Worm (Caenorhabditis elegans) whole organism, early embryonic: Measurements from ENCODE around the gene str-136.

ENCODE experiments used
- B0310.2 ChIP-seq: sonication (generic microtip); optimal IDR thresholded peaks from 2 replicates; lab custom pipeline; 2016; ENCODE audit warnings: mild to moderate bottlenecking, missing genetic modification characterization, missing compliant biosample characterization
- F13C5.2 ChIP-seq: sonication (generic microtip); optimal IDR thresholded peaks from 2 replicates; lab custom pipeline; 2017; ENCODE audit warnings: mild to moderate bottlenecking, missing genetic modification characterization, inconsistent platforms, missing compliant biosample characterization
- aly-1 ChIP-seq: sonication (generic microtip); optimal IDR thresholded peaks from 2 replicates; lab custom pipeline; 2016; ENCODE audit warnings: missing genetic modification characterization, missing compliant biosample characterization
- ama-1 ChIP-seq: fragments of 150-350 bp; optimal IDR thresholded peaks from 2 replicates; lab custom pipeline; 2014
- ceh-13 ChIP-seq: fragments of 200-800 bp; sonication (Bioruptor generic); optimal IDR thresholded peaks from 2 replicates; lab custom pipeline; 2018; ENCODE audit warnings: mild to moderate bottlenecking, missing genetic modification characterization, missing compliant biosample characterization
- ceh-36 ChIP-seq: sonication (generic microtip); optimal IDR thresholded peaks from 2 replicates; lab custom pipeline; 2016; ENCODE audit warnings: missing genetic modification characterization, inconsistent platforms, missing compliant biosample characterization
- ets-7 ChIP-seq: sonication (generic microtip); optimal IDR thresholded peaks from 2 replicates; lab custom pipeline; 2016; ENCODE audit warnings: missing genotype, missing genetic modification characterization, missing compliant biosample characterization
- flt-1 ChIP-seq: fragments of 200-800 bp; sonication (Bioruptor generic); IDR thresholded peaks from 2 replicates; pipeline ENCODE4 v1.3.6; 2022; ENCODE audit warnings: missing genetic modification characterization, missing compliant biosample characterization
- hmbx-1 ChIP-seq: sonication (generic microtip); optimal IDR thresholded peaks from 2 replicates; lab custom pipeline; 2016; ENCODE audit warnings: mild to moderate bottlenecking, missing genetic modification characterization, missing compliant biosample characterization
- hmg-4 ChIP-seq: fragments of 200-800 bp; sonication (Bioruptor generic); optimal IDR thresholded peaks from 2 replicates; lab custom pipeline; 2018; ENCODE audit warnings: mild to moderate bottlenecking, missing genetic modification characterization, missing compliant biosample characterization
- hnd-1 ChIP-seq: sonication (generic microtip); optimal IDR thresholded peaks from 2 replicates; lab custom pipeline; 2016; ENCODE audit warnings: missing genetic modification characterization, missing compliant biosample characterization
- pes-1 ChIP-seq: fragments of 200-800 bp; sonication (Bioruptor generic); IDR thresholded peaks from 2 replicates; pipeline ENCODE4 v1.3.6; 2022; ENCODE audit warnings: missing genetic modification reagents, missing genetic modification characterization, missing compliant biosample characterization
- scrt-1 ChIP-seq: fragments of 200-800 bp; sonication (Bioruptor generic); IDR thresholded peaks from 2 replicates; pipeline ENCODE4 v1.3.6; 2022; ENCODE audit warnings: missing genetic modification characterization, missing compliant biosample characterization
- sea-1 ChIP-seq: fragments of 200-800 bp; sonication (Bioruptor generic); conservative IDR thresholded peaks from 2 replicates; pipeline ENCODE4 v1.3.6; 2022; ENCODE audit warnings: missing genetic modification characterization, missing compliant biosample characterization
- tbx-11 ChIP-seq: fragments of 200-800 bp; sonication (Bioruptor generic); IDR thresholded peaks from 2 replicates; pipeline ENCODE4 v1.3.6; 2022; ENCODE audit warnings: missing genetic modification characterization, missing compliant biosample characterization
- tbx-37 ChIP-seq: fragments of 200-800 bp; sonication (Bioruptor generic); conservative IDR thresholded peaks from 2 replicates; pipeline ENCODE4 v1.3.6; 2022; ENCODE audit warnings: missing genetic modification reagents, missing genetic modification characterization, missing compliant biosample characterization
- tra-4 ChIP-seq: sonication (generic microtip); optimal IDR thresholded peaks from 2 replicates; lab custom pipeline; 2017; ENCODE audit warnings: missing genetic modification characterization, missing compliant biosample characterization

The str-136 gene

ce11 chrV:8307013-8307412 lies 28.3 kb upstream of the str-136 start:
- TF ChIP-seq sea-1, result no peak
- no peak for TF ChIP-seq ceh-13 (GFP tag; lab: Kevin White, UChicago)
- TF ChIP-seq aly-1 (tag; lab: Kevin White, UChicago), result no peak
- no peak for TF ChIP-seq ets-7 (tag; lab: Kevin White, UChicago)
- no peak for TF ChIP-seq B0310.2 (tag; lab: Kevin White, UChicago)
- no peak for TF ChIP-seq flt-1
- TF ChIP-seq tra-4 (tag; lab: Kevin White, UChicago), result no peak
- no peak for TF ChIP-seq tbx-37
- TF ChIP-seq F13C5.2 (tag; lab: Kevin White, UChicago), result no peak
- TF ChIP-seq pes-1, result no peak
- TF ChIP-seq tbx-11 (GFP tag; lab: Robert Waterston, UW), result no peak
- no peak for TF ChIP-seq hmbx-1 (tag; lab: Kevin White, UChicago)
- TF ChIP-seq ceh-36 (tag; lab: Kevin White, UChicago), result no peak
- TF ChIP-seq ama-1 (lab: Kevin White, UChicago), result no peak
- TF ChIP-seq hnd-1 (tag; lab: Kevin White, UChicago), result no peak
- TF ChIP-seq hmg-4 (GFP tag; lab: Kevin White, UChicago), result no peak
- TF ChIP-seq scrt-1 (GFP tag; lab: Robert Waterston, UW), result no peak

- TF ChIP-seq flt-1, result no peak
- no peak for TF ChIP-seq ets-7 (tag; lab: Kevin White, UChicago)
- no peak for TF ChIP-seq hnd-1 (tag; lab: Kevin White, UChicago)
- TF ChIP-seq ceh-36 (tag; lab: Kevin White, UChicago), result no peak
- no peak for TF ChIP-seq F13C5.2 (tag; lab: Kevin White, UChicago)
Measured at ce11 chrV:8306366-8306765, 27.6 kb upstream of the str-136 start, which contains the start of gene W02D7.8. Gene W02D7.8, minus strand, starts transcription at chrV:8306466.

ce11 chrV:8305940-8306339 lies 27.2 kb upstream of the str-136 start:
- TF ChIP-seq tbx-37, result no peak
- no peak for TF ChIP-seq ceh-36 (tag; lab: Kevin White, UChicago)
- TF ChIP-seq scrt-1 (GFP tag; lab: Robert Waterston, UW), result no peak
- no peak for TF ChIP-seq pes-1
- TF ChIP-seq tbx-11 (GFP tag; lab: Robert Waterston, UW), result no peak
- TF ChIP-seq sea-1, result no peak
- no peak for TF ChIP-seq hnd-1 (tag; lab: Kevin White, UChicago)
- TF ChIP-seq aly-1 (tag; lab: Kevin White, UChicago), result no peak
- no peak for TF ChIP-seq flt-1
- TF ChIP-seq ceh-13 (GFP tag; lab: Kevin White, UChicago), result no peak
- no peak for TF ChIP-seq hmg-4 (GFP tag; lab: Kevin White, UChicago)
- no peak for TF ChIP-seq B0310.2 (tag; lab: Kevin White, UChicago)
- TF ChIP-seq F13C5.2 (tag; lab: Kevin White, UChicago), result no peak
- no peak for TF ChIP-seq ets-7 (tag; lab: Kevin White, UChicago)
- no peak for TF ChIP-seq hmbx-1 (tag; lab: Kevin White, UChicago)
- TF ChIP-seq ama-1 (lab: Kevin White, UChicago), result no peak
- no peak for TF ChIP-seq tra-4 (tag; lab: Kevin White, UChicago)

- no peak for TF ChIP-seq pes-1
- TF ChIP-seq ama-1 (lab: Kevin White, UChicago), result no peak
- TF ChIP-seq sea-1, result no peak
- TF ChIP-seq hnd-1 (tag; lab: Kevin White, UChicago), result no peak
- no peak for TF ChIP-seq ets-7 (tag; lab: Kevin White, UChicago)
- no peak for TF ChIP-seq flt-1
- no peak for TF ChIP-seq tra-4 (tag; lab: Kevin White, UChicago)
- TF ChIP-seq tbx-37, result no peak
Measured at ce11 chrV:8304461-8305195, 25.9 kb upstream of the str-136 start, which contains the start of gene W02D7.11. Gene W02D7.11, minus strand, starts transcription at chrV:8304511.

- TF ChIP-seq ceh-13 (GFP tag; lab: Kevin White, UChicago) (no peak), hmbx-1 (tag; lab: Kevin White, UChicago) (no peak), aly-1 (tag; lab: Kevin White, UChicago) (no peak)
Measured at ce11 chrV:8302522-8302921, 23.8 kb upstream of the str-136 start, which contains the start of gene sel-9. Gene sel-9, minus strand, starts transcription at chrV:8302580.

- TF ChIP-seq tbx-11 (GFP tag; lab: Robert Waterston, UW) (no peak), flt-1 (no peak), hnd-1 (tag; lab: Kevin White, UChicago) (no peak), sea-1 (no peak), ets-7 (tag; lab: Kevin White, UChicago) (no peak), ceh-36 (tag; lab: Kevin White, UChicago) (no peak), scrt-1 (GFP tag; lab: Robert Waterston, UW) (no peak), tra-4 (tag; lab: Kevin White, UChicago) (no peak), B0310.2 (tag; lab: Kevin White, UChicago) (no peak), aly-1 (tag; lab: Kevin White, UChicago) (no peak), tbx-37 (no peak), hmbx-1 (tag; lab: Kevin White, UChicago) (no peak), pes-1 (no peak)
Measured at ce11 chrV:8300935-8301535, 22.3 kb upstream of the str-136 start, which contains the start of gene W02D7.6. Gene W02D7.6, minus strand, starts transcription at chrV:8301507.

- TF ChIP-seq tra-4 (tag; lab: Kevin White, UChicago), result no peak
- no peak for TF ChIP-seq ets-7 (tag; lab: Kevin White, UChicago)
- no peak for TF ChIP-seq B0310.2 (tag; lab: Kevin White, UChicago)
- TF ChIP-seq sea-1, result no peak
Measured at ce11 chrV:8299191-8299854, 20.6 kb upstream of the str-136 start, which contains the start of gene W02D7.5. Gene W02D7.5, minus strand, starts transcription at chrV:8299241.
